Fruit fly (Drosophila melanogaster) whole organism, embryonic: ENCODE measurements around the gene Npc2f.

Source experiments
- Atf6 ChIP-seq: fragments of 200-800 bp; sonication (Bioruptor generic); IDR thresholded peaks from 2 replicates; pipeline ENCODE4 v1.3.6; 2022; ENCODE audit warnings: missing biosample characterization, missing genetic modification characterization
- B-H1 ChIP-seq: fragments of 200-800 bp; sonication (Bioruptor generic); IDR thresholded peaks from 3 replicates; pipeline ENCODE4 v1.3.6; 2022; ENCODE audit warnings: missing biosample characterization, missing genetic modification characterization
- CG10321 ChIP-seq: fragments of 200-800 bp; sonication (Bioruptor generic); IDR thresholded peaks from 2 replicates; pipeline ENCODE4 v1.3.6; 2022; ENCODE audit warnings: missing biosample characterization, missing genetic modification characterization
- CG11695 ChIP-seq: fragments of 200-800 bp; sonication (Bioruptor generic); IDR thresholded peaks from 3 replicates; pipeline ENCODE4 v1.3.6; 2022; ENCODE audit warnings: missing biosample characterization, missing genetic modification characterization
- CG12155 ChIP-seq: fragments of 200-800 bp; sonication (Bioruptor generic); optimal IDR thresholded peaks from 3 replicates; lab custom pipeline; 2016; ENCODE audit warnings: missing biosample characterization, missing genetic modification characterization
- CG12299 ChIP-seq: fragments of 200-800 bp; sonication (Bioruptor generic); optimal IDR thresholded peaks from 2 replicates; lab custom pipeline; 2018; ENCODE audit warnings: missing biosample characterization, mild to moderate bottlenecking, missing genetic modification characterization
- CG12659 ChIP-seq: fragments of 200-800 bp; sonication (Bioruptor generic); optimal IDR thresholded peaks from 3 replicates; lab custom pipeline; 2017; ENCODE audit warnings: mild to moderate bottlenecking, missing biosample characterization, missing genetic modification reagents, missing genetic modification characterization
- CG13296 ChIP-seq: fragments of 200-800 bp; sonication (Bioruptor generic); optimal IDR thresholded peaks from 3 replicates; lab custom pipeline; 2018; ENCODE audit warnings: missing biosample characterization, mild to moderate bottlenecking, missing genetic modification characterization
- CG14667 ChIP-seq: fragments of 200-800 bp; sonication (Bioruptor generic); IDR thresholded peaks from 2 replicates; pipeline ENCODE4 v1.3.6; 2022; ENCODE audit warnings: missing biosample characterization, missing genetic modification characterization
- CG17186 ChIP-seq: fragments of 200-800 bp; sonication (Bioruptor generic); optimal IDR thresholded peaks from 3 replicates; lab custom pipeline; 2017; ENCODE audit warnings: missing biosample characterization, missing genetic modification reagents, missing genetic modification characterization
- CG17802 ChIP-seq: fragments of 200-800 bp; sonication (Bioruptor generic); optimal IDR thresholded peaks from 2 replicates; lab custom pipeline; 2018; ENCODE audit warnings: missing biosample characterization, mild to moderate bottlenecking, missing genetic modification characterization, moderate library complexity
- CG30403 ChIP-seq: fragments of 200-800 bp; sonication (Bioruptor generic); optimal IDR thresholded peaks from 3 replicates; lab custom pipeline; 2016; ENCODE audit warnings: missing biosample characterization, missing genetic modification characterization
- CG3065 ChIP-seq: fragments of 200-800 bp; sonication (Bioruptor generic); optimal IDR thresholded peaks from 2 replicates; lab custom pipeline; 2016; ENCODE audit warnings: missing biosample characterization, missing genetic modification characterization
- CG3726 ChIP-seq: fragments of 200-800 bp; sonication (Bioruptor generic); IDR thresholded peaks from 3 replicates; pipeline ENCODE4, ENCODE4 v1.3.6; 2022; ENCODE audit warnings: missing biosample characterization, missing genetic modification characterization
- CG4282 ChIP-seq: fragments of 200-800 bp; sonication (Bioruptor generic); optimal IDR thresholded peaks from 2 replicates; lab custom pipeline; 2016; ENCODE audit warnings: missing biosample characterization, missing genetic modification characterization
- CG7357 ChIP-seq: fragments of 200-800 bp; sonication (Bioruptor generic); IDR thresholded peaks from 3 replicates; pipeline ENCODE4 v1.3.6; 2022; ENCODE audit warnings: missing biosample characterization, missing genetic modification characterization
- CG7963 ChIP-seq: fragments of 200-800 bp; sonication (Bioruptor generic); IDR thresholded peaks from 3 replicates; pipeline ENCODE4 v1.3.6; 2022; ENCODE audit warnings: missing biosample characterization, missing genetic modification characterization; ENCODE audit not compliant: partially characterized antibody
- CG8290 ChIP-seq, 3 experiments: fragments of 200-800 bp; sonication (Bioruptor generic); optimal IDR thresholded peaks; 2 replicates each; lab custom pipeline; 2016 to 2019; ENCODE audit warnings: missing biosample characterization in 3 of 3, missing genetic modification characterization in 3 of 3, mild to moderate bottlenecking in 2 of 3, moderate library complexity in 1 of 3
- CG9876 ChIP-seq: fragments of 200-800 bp; sonication (Bioruptor generic); optimal IDR thresholded peaks from 2 replicates; lab custom pipeline; 2016; ENCODE audit warnings: missing biosample characterization, missing genetic modification characterization
- D ChIP-seq, 2 experiments: fragments of 200-800 bp in 1 of 2; fragments of >200 bp in 1 of 2; sonication (Bioruptor generic) in 1 of 2; optimal IDR thresholded peaks; 2 replicates in 1 of 2; 3 replicates in 1 of 2; lab custom pipeline; 2017; ENCODE audit warnings: mild to moderate bottlenecking in 1 of 2, missing biosample characterization in 1 of 2, missing genetic modification characterization in 1 of 2, missing genetic modification reagents in 1 of 2
- Dip2 ChIP-seq: fragments of 200-800 bp; sonication (Bioruptor generic); IDR thresholded peaks from 2 replicates; pipeline ENCODE4 v1.3.6; 2022; ENCODE audit warnings: missing biosample characterization, missing genetic modification characterization
- Dip3 ChIP-seq: fragments of 200-800 bp; sonication (Bioruptor generic); optimal IDR thresholded peaks from 3 replicates; lab custom pipeline; 2016; ENCODE audit warnings: missing biosample characterization, missing genetic modification characterization
- Hey ChIP-seq: fragments of 200-800 bp; sonication (Bioruptor generic); optimal IDR thresholded peaks from 3 replicates; lab custom pipeline; 2018; ENCODE audit warnings: missing biosample characterization, mild to moderate bottlenecking, missing genetic modification characterization
- Hmr ChIP-seq: fragments of 200-800 bp; sonication (Bioruptor generic); optimal IDR thresholded peaks from 3 replicates; lab custom pipeline; 2017; ENCODE audit warnings: mild to moderate bottlenecking, missing biosample characterization, missing genetic modification reagents, missing genetic modification characterization
- Med ChIP-seq: fragments of 200-800 bp; sonication (Bioruptor generic); peaks from one replicate; lab custom pipeline; 2016; ENCODE audit warnings: missing biosample characterization, missing genetic modification characterization, mild to moderate bottlenecking, inconsistent platforms, moderate library complexity
- NC2β ChIP-seq: fragments of 200-800 bp; sonication (Bioruptor generic); optimal IDR thresholded peaks from 2 replicates; lab custom pipeline; 2016; ENCODE audit warnings: missing biosample characterization, missing genetic modification characterization
- Tbp ChIP-seq: fragments of >200 bp; optimal IDR thresholded peaks from 2 replicates; lab custom pipeline; 2018; ENCODE audit warnings: missing biosample characterization, missing genetic modification characterization
- ara ChIP-seq: fragments of 200-800 bp; sonication (Bioruptor generic); IDR thresholded peaks from 2 replicates; pipeline ENCODE4 v1.3.6; 2022; ENCODE audit warnings: missing biosample characterization, missing genetic modification characterization
- ash1 ChIP-seq: fragments of 200-800 bp; sonication (Bioruptor generic); optimal IDR thresholded peaks from 2 replicates; lab custom pipeline; 2018; ENCODE audit warnings: missing biosample characterization, mild to moderate bottlenecking, missing genetic modification characterization
- az2 ChIP-seq: fragments of 200-800 bp; sonication (Bioruptor generic); optimal IDR thresholded peaks from 3 replicates; lab custom pipeline; 2016; ENCODE audit warnings: missing biosample characterization, missing genetic modification characterization
- bab2 ChIP-seq: fragments of 200-800 bp; sonication (Bioruptor generic); optimal IDR thresholded peaks from 2 replicates; lab custom pipeline; 2016; ENCODE audit warnings: missing biosample characterization, missing genetic modification characterization
- btn ChIP-seq: fragments of 200-800 bp; sonication (Bioruptor generic); optimal IDR thresholded peaks from 2 replicates; lab custom pipeline; 2016; ENCODE audit warnings: missing biosample characterization, missing genetic modification characterization
- dan ChIP-seq: fragments of 200-800 bp; sonication (Bioruptor generic); IDR thresholded peaks from 2 replicates; pipeline ENCODE4 v1.3.6; 2022; ENCODE audit warnings: missing biosample characterization, missing genetic modification characterization
- dimm ChIP-seq: fragments of 200-800 bp; sonication (Bioruptor generic); IDR thresholded peaks from 2 replicates; pipeline ENCODE4 v1.3.6; 2022; ENCODE audit warnings: missing biosample characterization, missing genetic modification characterization
- gsb ChIP-seq: fragments of 200-800 bp; sonication (Bioruptor generic); IDR thresholded peaks from 2 replicates; pipeline ENCODE4 v1.3.6; 2022; ENCODE audit warnings: missing biosample characterization, missing genetic modification characterization
- hkb ChIP-seq, 2 experiments: fragments of 200-800 bp in 1 of 2; fragments of >200 bp in 1 of 2; sonication (Bioruptor generic) in 1 of 2; IDR thresholded peaks in 1 of 2; optimal IDR thresholded peaks in 1 of 2; 2 replicates each; pipeline versions ENCODE4 v1.3.6 to Lab custom; 2017 to 2022; ENCODE audit warnings: missing biosample characterization in 1 of 2, missing genetic modification characterization in 1 of 2
- hth ChIP-seq: fragments of >200 bp; optimal IDR thresholded peaks from 2 replicates; lab custom pipeline; 2017; ENCODE audit warnings: inconsistent platforms
- ind ChIP-seq: fragments of 200-800 bp; sonication (Bioruptor generic); optimal IDR thresholded peaks from 3 replicates; lab custom pipeline; 2016; ENCODE audit warnings: missing biosample characterization, missing genetic modification characterization
- knrl ChIP-seq: fragments of 200-800 bp; sonication (Bioruptor generic); IDR thresholded peaks from 3 replicates; pipeline ENCODE4 v1.3.6; 2022; ENCODE audit warnings: missing biosample characterization, missing genetic modification characterization; ENCODE audit not compliant: partially characterized antibody
- mam ChIP-seq: fragments of 200-800 bp; sonication (Bioruptor generic); optimal IDR thresholded peaks from 3 replicates; lab custom pipeline; 2016; ENCODE audit warnings: missing biosample characterization, missing genetic modification characterization
- nmo ChIP-seq: fragments of 200-800 bp; sonication (Bioruptor generic); optimal IDR thresholded peaks from 2 replicates; lab custom pipeline; 2018; ENCODE audit warnings: missing biosample characterization, mild to moderate bottlenecking, missing genetic modification characterization, moderate library complexity
- nom ChIP-seq: fragments of 200-800 bp; sonication (Bioruptor generic); optimal IDR thresholded peaks from 2 replicates; lab custom pipeline; 2017; ENCODE audit warnings: missing biosample characterization, missing genetic modification characterization, mild to moderate bottlenecking, moderate library complexity, missing genetic modification reagents
- otp ChIP-seq: fragments of 200-800 bp; sonication (Bioruptor generic); IDR thresholded peaks from 3 replicates; pipeline ENCODE4, ENCODE4 v1.3.6; 2022; ENCODE audit warnings: missing biosample characterization, missing genetic modification characterization
- pum ChIP-seq: fragments of 200-800 bp; sonication (Bioruptor generic); optimal IDR thresholded peaks from 2 replicates; lab custom pipeline; 2016; ENCODE audit warnings: missing biosample characterization, missing genetic modification characterization
- sens-2 ChIP-seq: fragments of 200-800 bp; sonication (Bioruptor generic); IDR thresholded peaks from 2 replicates; pipeline ENCODE4 v1.3.6; 2022; ENCODE audit warnings: missing biosample characterization, missing genetic modification characterization
- slp2 ChIP-seq: fragments of 200-800 bp; sonication (Bioruptor generic); optimal IDR thresholded peaks from 2 replicates; lab custom pipeline; 2016; ENCODE audit warnings: missing biosample characterization, missing genetic modification characterization
- tgo ChIP-seq: fragments of 200-800 bp; sonication (Bioruptor generic); IDR thresholded peaks from 3 replicates; pipeline ENCODE4 v1.3.6; 2022; ENCODE audit warnings: missing biosample characterization, missing genetic modification characterization
- tll ChIP-seq, 2 experiments: fragments of 200-800 bp in 1 of 2; fragments of >200 bp in 1 of 2; sonication (Bioruptor generic) in 1 of 2; optimal IDR thresholded peaks; 2 replicates each; lab custom pipeline; 2017 to 2019; ENCODE audit warnings: missing biosample characterization in 2 of 2, missing genetic modification characterization in 2 of 2, mild to moderate bottlenecking in 1 of 2, moderate library complexity in 1 of 2
- toy ChIP-seq: fragments of 200-800 bp; sonication (Bioruptor generic); IDR thresholded peaks from 2 replicates; pipeline ENCODE4 v1.3.6; 2022; ENCODE audit warnings: missing biosample characterization, missing genetic modification characterization
- wor ChIP-seq: fragments of 200-800 bp; sonication (Bioruptor generic); IDR thresholded peaks from 2 replicates; pipeline ENCODE4 v1.3.6; 2022; ENCODE audit warnings: missing biosample characterization, missing genetic modification characterization
- zfh1 ChIP-seq: fragments of 200-800 bp; sonication (Bioruptor generic); IDR thresholded peaks from 3 replicates; pipeline ENCODE4 v1.3.6; 2022; ENCODE audit warnings: missing biosample characterization, missing genetic modification characterization

Npc2f gene

dm6 chr3R:24148838-24149237, 11.1 kb downstream of the Npc2f start, which contains the start of gene Slimp (continued):
- TF ChIP-seq tll (GFP tag; optimal IDR thresholded peaks at IDR 0.05; lab: Kevin White, UChicago), result no peak
- TF ChIP-seq Dip2 (GFP tag; lab: Robert Waterston, UW), result no peak
- TF ChIP-seq CG10321, result no peak
- peak; percentile 3 for TF ChIP-seq az2 (GFP tag; lab: Kevin White, UChicago)
- TF ChIP-seq CG12155 (GFP tag; lab: Kevin White, UChicago), result peak; percentile 5
- TF ChIP-seq CG7357 (GFP tag; lab: Robert Waterston, UW), result no peak
- no peak for TF ChIP-seq ara (GFP tag; lab: Robert Waterston, UW)
- no peak for TF ChIP-seq bab2
- TF ChIP-seq sens-2, result no peak
- no peak for TF ChIP-seq zfh1 (GFP tag; lab: Robert Waterston, UW)
- no peak for TF ChIP-seq btn
- TF ChIP-seq hth (lab: Kevin White, UChicago), result no peak
- no peak for TF ChIP-seq CG17186 (GFP tag; lab: Kevin White, UChicago)
- TF ChIP-seq B-H1 (GFP tag; lab: Robert Waterston, UW), result no peak
- TF ChIP-seq NC2β (GFP tag; lab: Kevin White, UChicago), result no peak
- TF ChIP-seq tgo (GFP tag; lab: Robert Waterston, UW), result no peak
- no peak for TF ChIP-seq pum
- no peak for TF ChIP-seq Hmr (GFP tag; lab: Kevin White, UChicago)
- TF ChIP-seq ash1, result no peak
- TF ChIP-seq CG12659 (GFP tag; lab: Kevin White, UChicago), result peak; percentile 14
- no peak for TF ChIP-seq CG12299 (tag; lab: Kevin White, UChicago)
- no peak for TF ChIP-seq dimm (GFP tag; lab: Robert Waterston, UW)
- TF ChIP-seq hkb (optimal IDR thresholded peaks at IDR 0.05; lab: Kevin White, UChicago), result no peak
- 0 out of 2 replicates have a peak, but pooled peaks have one; percentile 28 for TF ChIP-seq hkb (GFP tag; IDR thresholded peaks at IDR 0.05; lab: Robert Waterston, UW)
- TF ChIP-seq CG11695 (GFP tag; lab: Robert Waterston, UW), result 0 out of 3 replicates have a peak, but pooled peaks have one; percentile 20
- TF ChIP-seq CG3726 (GFP tag; lab: Robert Waterston, UW), result no peak
- TF ChIP-seq CG30403 (GFP tag; lab: Kevin White, UChicago), result peak; percentile 26
- TF ChIP-seq slp2 (GFP tag; lab: Kevin White, UChicago), result no peak
- peak; percentile 38 for TF ChIP-seq Med (GFP tag; lab: Kevin White, UChicago)
- no peak for TF ChIP-seq D (optimal IDR thresholded peaks at IDR 0.05; lab: Kevin White, UChicago)
- TF ChIP-seq D (GFP tag; optimal IDR thresholded peaks at IDR 0.05; lab: Kevin White, UChicago), result no peak
- no peak for TF ChIP-seq ind (GFP tag; lab: Kevin White, UChicago)
- TF ChIP-seq CG17802 (tag; lab: Kevin White, UChicago), result no peak
- TF ChIP-seq CG9876 (GFP tag; lab: Kevin White, UChicago), result no peak
- TF ChIP-seq CG8290 (GFP tag; optimal IDR thresholded peaks at IDR 0.05; lab: Kevin White, UChicago), result no peak
- TF ChIP-seq CG8290 (tag; optimal IDR thresholded peaks at IDR 0.05; lab: Kevin White, UChicago), result no peak
- TF ChIP-seq CG7963, result no peak
- no peak for TF ChIP-seq Hey (tag; lab: Kevin White, UChicago)
- peak; percentile 25 for TF ChIP-seq nmo (GFP tag; lab: Kevin White, UChicago)
- no peak for TF ChIP-seq Tbp (GFP tag; lab: Kevin White, UChicago)
- no peak for TF ChIP-seq wor (GFP tag; lab: Robert Waterston, UW)
- TF ChIP-seq CG3065 (GFP tag; lab: Kevin White, UChicago), result no peak
- TF ChIP-seq CG14667 (GFP tag; lab: Robert Waterston, UW), result no peak
- TF ChIP-seq dan (GFP tag; lab: Robert Waterston, UW), result no peak
- no peak for TF ChIP-seq Atf6 (GFP tag; lab: Robert Waterston, UW)
- TF ChIP-seq gsb (GFP tag; lab: Robert Waterston, UW), result no peak
- no peak for TF ChIP-seq Dip3 (GFP tag; lab: Kevin White, UChicago)
- no peak for TF ChIP-seq CG4282
- TF ChIP-seq otp (GFP tag; lab: Robert Waterston, UW), result no peak
- peak; percentile 10 for TF ChIP-seq nom (GFP tag; lab: Kevin White, UChicago)
- TF ChIP-seq mam (GFP tag; lab: Kevin White, UChicago), result no peak
- TF ChIP-seq toy (GFP tag; lab: Robert Waterston, UW), result no peak
- 0 out of 3 replicates have a peak, but pooled peaks have one; percentile 17 for TF ChIP-seq knrl (GFP tag; lab: Robert Waterston, UW)
- peak; percentile 21 for TF ChIP-seq CG13296 (GFP tag; lab: Kevin White, UChicago)
